Fruit fly (Drosophila melanogaster): Measurements from ENCODE around the gene CG31115.

dm6 chr3R:25044816-25045551 lies 8.2 kb downstream of the CG31115 start, which contains the start of gene 5PtaseI:
- TF ChIP-seq CG10147 (GFP tag; optimal IDR thresholded peaks at IDR 0.05) (no peak), CG11093 (GFP tag; IDR thresholded peaks at IDR 0.05) (no peak)
